Fruit fly (Drosophila melanogaster): ENCODE measurements around the gene CG7094.

CG7094 gene

dm6 chr2L:17560125-17561019, 4.8 kb upstream of the CG7094 start:
- TF ChIP-seq CG17806 (tag; optimal IDR thresholded peaks at IDR 0.05) (no peak), D1 (tag; optimal IDR thresholded peaks at IDR 0.05) (no peak), Pif1A (GFP tag; optimal IDR thresholded peaks at IDR 0.05) (no peak), EcR (GFP tag; optimal IDR thresholded peaks at IDR 0.05) (no peak), rn (GFP tag; IDR thresholded peaks at IDR 0.05) (no peak), gl (tag; optimal IDR thresholded peaks at IDR 0.05) (no peak), CG32121 (GFP tag; IDR thresholded peaks at IDR 0.05) (no peak), fd96Ca (GFP tag; IDR thresholded peaks at IDR 0.05) (no peak), CG15710 (tag; optimal IDR thresholded peaks at IDR 0.05) (no peak), CG13204 (GFP tag; optimal IDR thresholded peaks at IDR 0.05) (no peak), Pif1B (GFP tag; optimal IDR thresholded peaks at IDR 0.05) (no peak), CG4496 (GFP tag; IDR thresholded peaks at IDR 0.05) (no peak), CG8159 (tag; optimal IDR thresholded peaks at IDR 0.05) (no peak), CG12605 (GFP tag; IDR thresholded peaks at IDR 0.05) (no peak), CG10348 (GFP tag; IDR thresholded peaks at IDR 0.05) (no peak), CG14655 (GFP tag; optimal IDR thresholded peaks at IDR 0.05) (no peak), Snoo (tag; optimal IDR thresholded peaks at IDR 0.05) (no peak), CG9948 (tag; optimal IDR thresholded peaks at IDR 0.05) (no peak)

- no peak for TF ChIP-seq CG4496 (GFP tag; IDR thresholded peaks at IDR 0.05)
- no peak for TF ChIP-seq Pif1A (GFP tag; optimal IDR thresholded peaks at IDR 0.05)
- TF ChIP-seq CG8159 (tag; optimal IDR thresholded peaks at IDR 0.05), result no peak
- TF ChIP-seq rn (GFP tag; IDR thresholded peaks at IDR 0.05), result no peak
- no peak for TF ChIP-seq Ets98B (GFP tag; IDR thresholded peaks at IDR 0.05)
- TF ChIP-seq Snoo (tag; optimal IDR thresholded peaks at IDR 0.05), result no peak
- no peak for TF ChIP-seq CG9948 (tag; optimal IDR thresholded peaks at IDR 0.05)
- TF ChIP-seq CG14655 (GFP tag; optimal IDR thresholded peaks at IDR 0.05), result no peak
- TF ChIP-seq EcR (GFP tag; optimal IDR thresholded peaks at IDR 0.05), result no peak
- TF ChIP-seq CG15710 (tag; optimal IDR thresholded peaks at IDR 0.05), result no peak
- TF ChIP-seq gl (tag; optimal IDR thresholded peaks at IDR 0.05), result no peak
- TF ChIP-seq CG17806 (tag; optimal IDR thresholded peaks at IDR 0.05), result no peak
- TF ChIP-seq CG12605 (GFP tag; IDR thresholded peaks at IDR 0.05), result no peak
These were observed 3.7 kb upstream of the CG7094 start for dm6 chr2L:17559275-17559674.

dm6 chr2L:17558111-17558773, 2.7 kb upstream of the CG7094 start:
- TF ChIP-seq CG13204 (GFP tag; optimal IDR thresholded peaks at IDR 0.05), result no peak
- peak; percentile 3 for TF ChIP-seq CG8301 (tag; optimal IDR thresholded peaks at IDR 0.05)
- peak; percentile 56 for TF ChIP-seq CG15710 (tag; optimal IDR thresholded peaks at IDR 0.05)
- TF ChIP-seq CG14655 (GFP tag; optimal IDR thresholded peaks at IDR 0.05), result peak; percentile 27
- TF ChIP-seq CG8159 (tag; optimal IDR thresholded peaks at IDR 0.05), result peak; percentile 63

DNA sequence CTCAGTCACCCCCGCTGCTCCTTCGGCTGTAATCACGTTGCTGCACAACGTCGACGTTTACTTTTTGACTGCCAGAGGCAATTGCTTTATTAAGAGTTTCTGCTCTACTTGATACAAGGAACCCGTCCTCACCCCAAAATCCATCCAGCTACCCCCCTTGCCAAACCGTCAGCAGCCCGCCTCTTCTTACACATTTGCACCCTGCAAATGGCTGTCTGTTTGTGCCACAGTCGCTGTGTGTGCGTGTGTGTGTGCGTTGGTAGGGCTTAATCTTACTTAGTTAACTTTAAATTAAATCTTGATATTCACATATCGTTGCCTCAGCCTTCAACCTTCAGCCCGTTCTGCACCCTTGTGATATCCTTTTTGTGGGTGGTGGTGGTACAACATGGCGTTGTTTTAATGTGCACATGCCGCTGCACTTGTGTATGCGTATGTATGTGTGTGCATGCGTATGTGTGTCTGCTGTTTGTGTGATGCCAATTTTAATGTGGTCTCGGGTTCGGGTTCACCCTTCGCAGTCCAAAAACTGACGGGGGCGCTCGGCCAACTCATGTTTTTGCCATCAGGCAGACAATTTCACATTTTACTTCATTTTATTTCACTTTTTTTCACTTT, 12.8 kb downstream of the CG7094 start:
- TF ChIP-seq EcR (GFP tag; optimal IDR thresholded peaks at IDR 0.05) (no peak), gl (tag; optimal IDR thresholded peaks at IDR 0.05) (no peak), CG8301 (tag; optimal IDR thresholded peaks at IDR 0.05) (no peak)

dm6 chr2L:17541106-17541505, 14.5 kb downstream of the CG7094 start:
- TF ChIP-seq CG15710 (tag; optimal IDR thresholded peaks at IDR 0.05) (no peak), Snoo (tag; optimal IDR thresholded peaks at IDR 0.05) (no peak), Pif1A (GFP tag; optimal IDR thresholded peaks at IDR 0.05) (no peak), EcR (GFP tag; optimal IDR thresholded peaks at IDR 0.05) (no peak), CG13204 (GFP tag; optimal IDR thresholded peaks at IDR 0.05) (no peak), fd96Ca (GFP tag; IDR thresholded peaks at IDR 0.05) (no peak), gl (tag; optimal IDR thresholded peaks at IDR 0.05) (no peak), Pif1B (GFP tag; optimal IDR thresholded peaks at IDR 0.05) (no peak), CG34367 (tag; optimal IDR thresholded peaks at IDR 0.05) (no peak), CG32121 (GFP tag; IDR thresholded peaks at IDR 0.05) (no peak), CG8159 (tag; optimal IDR thresholded peaks at IDR 0.05) (no peak), D1 (tag; optimal IDR thresholded peaks at IDR 0.05) (no peak), CG4496 (GFP tag; IDR thresholded peaks at IDR 0.05) (no peak), CG9948 (tag; optimal IDR thresholded peaks at IDR 0.05) (no peak), rn (GFP tag; IDR thresholded peaks at IDR 0.05) (no peak), CG10348 (GFP tag; IDR thresholded peaks at IDR 0.05) (no peak), CG17806 (tag; optimal IDR thresholded peaks at IDR 0.05) (no peak), CG12605 (GFP tag; IDR thresholded peaks at IDR 0.05) (no peak), CG8301 (tag; optimal IDR thresholded peaks at IDR 0.05) (no peak), CG14655 (GFP tag; optimal IDR thresholded peaks at IDR 0.05) (no peak)

DNA sequence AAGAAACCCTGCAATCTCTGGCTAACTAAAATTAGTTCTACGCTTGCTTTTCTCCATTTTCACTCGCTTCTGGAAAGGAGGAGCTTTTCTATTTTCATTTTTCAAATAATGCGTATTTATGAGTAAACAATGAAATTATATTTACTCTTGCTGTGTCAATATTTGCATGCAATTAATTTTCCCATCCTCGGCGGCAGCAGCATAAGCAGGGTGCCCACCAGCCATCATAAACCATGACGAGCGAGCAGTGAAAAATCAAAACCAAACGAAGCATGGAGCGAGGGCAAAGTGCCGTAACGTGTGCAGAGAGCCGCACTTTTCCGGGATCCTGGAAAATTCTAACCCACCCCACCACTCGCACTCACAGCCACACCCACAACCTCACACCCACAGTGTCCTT, 21.8 kb downstream of the CG7094 start:
- TF ChIP-seq CG4496 (GFP tag; IDR thresholded peaks at IDR 0.05) (no peak), CG9948 (tag; optimal IDR thresholded peaks at IDR 0.05) (no peak), CG32121 (GFP tag; IDR thresholded peaks at IDR 0.05) (no peak), CG12605 (GFP tag; IDR thresholded peaks at IDR 0.05) (no peak), gl (tag; optimal IDR thresholded peaks at IDR 0.05) (no peak), Ets98B (GFP tag; IDR thresholded peaks at IDR 0.05) (no peak), Pif1B (GFP tag; optimal IDR thresholded peaks at IDR 0.05) (no peak), CG8301 (tag; optimal IDR thresholded peaks at IDR 0.05) (no peak)

Data from whole organism, pupa.